Worm (Caenorhabditis elegans) whole organism, L2 larva: ENCODE measurements around the gene egl-43.

ENCODE experiments used
- C34F6.9 ChIP-seq: fragments of 150-350 bp; optimal IDR thresholded peaks from 2 replicates; lab custom pipeline; 2014; ENCODE audit warnings: missing biosample characterization, missing genetic modification characterization
- aly-2 ChIP-seq: fragments of 150-350 bp; optimal IDR thresholded peaks from 2 replicates; lab custom pipeline; 2014; ENCODE audit warnings: missing biosample characterization, missing genetic modification characterization
- ama-1 ChIP-seq: fragments of 150-350 bp; optimal IDR thresholded peaks from 2 replicates; lab custom pipeline; 2018; ENCODE audit warnings: inconsistent platforms
- elt-1 ChIP-seq: fragments of 150-350 bp; optimal IDR thresholded peaks from 2 replicates; lab custom pipeline; 2014; ENCODE audit warnings: missing biosample characterization, missing genetic modification characterization
- elt-3 ChIP-seq: sonication (generic microtip); optimal IDR thresholded peaks from 2 replicates; lab custom pipeline; 2017; ENCODE audit warnings: missing biosample characterization, missing genetic modification characterization
- lin-39 ChIP-seq: fragments of 150-350 bp; optimal IDR thresholded peaks from 2 replicates; lab custom pipeline; 2014; ENCODE audit warnings: missing biosample characterization, missing genetic modification reagents, missing genetic modification characterization
- nhr-12 ChIP-seq: fragments of 150-350 bp; optimal IDR thresholded peaks from 2 replicates; lab custom pipeline; 2014; ENCODE audit warnings: missing biosample characterization, missing genetic modification characterization
- nhr-21 ChIP-seq: fragments of 150-350 bp; optimal IDR thresholded peaks from 2 replicates; lab custom pipeline; 2014; ENCODE audit warnings: missing biosample characterization, missing genetic modification characterization
- snpc-4 ChIP-seq: fragments of 150-350 bp; optimal IDR thresholded peaks from 2 replicates; lab custom pipeline; 2014; ENCODE audit warnings: missing biosample characterization, missing genetic modification characterization
- unc-39 ChIP-seq: fragments of 150-350 bp; optimal IDR thresholded peaks from 2 replicates; lab custom pipeline; 2014; ENCODE audit warnings: missing biosample characterization, missing genetic modification characterization
- unc-55 ChIP-seq: fragments of 150-350 bp; sonication (generic microtip); optimal IDR thresholded peaks from 3 replicates; lab custom pipeline; 2014; ENCODE audit warnings: missing biosample characterization, missing genetic modification reagents, missing genetic modification characterization
- ztf-11 ChIP-seq: sonication (generic microtip); optimal IDR thresholded peaks from 2 replicates; lab custom pipeline; 2017; ENCODE audit warnings: missing biosample characterization, missing genetic modification characterization
- ztf-4 ChIP-seq: fragments of 150-350 bp; optimal IDR thresholded peaks from 2 replicates; lab custom pipeline; 2014; ENCODE audit warnings: missing biosample characterization, missing genetic modification characterization

DNA sequence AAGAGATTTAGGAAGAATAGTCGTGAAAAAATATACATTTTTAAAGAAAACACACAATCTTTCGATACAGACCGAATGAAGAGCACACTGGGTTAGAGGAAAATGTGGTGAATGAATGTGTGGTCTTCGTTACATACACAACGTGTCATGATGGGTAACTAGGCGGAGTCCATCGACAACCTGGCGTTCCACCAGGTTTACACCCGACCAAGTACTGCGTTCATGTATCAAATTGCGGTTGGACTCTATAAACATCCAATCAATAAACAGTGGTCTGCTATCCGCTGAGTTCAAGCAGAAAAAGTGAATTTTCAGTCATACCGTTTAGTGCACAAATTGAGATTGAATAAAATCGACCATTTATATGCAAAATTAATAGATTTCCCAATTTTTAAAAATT lies 26.8 kb downstream of the egl-43 start, which contains the start of gene sdz-38:
- TF ChIP-seq nhr-12 (tag; lab: Kevin White, UChicago) (no peak), elt-3 (tag; lab: Kevin White, UChicago) (no peak), C34F6.9 (tag; lab: Kevin White, UChicago) (no peak), snpc-4 (no peak), lin-39 (no peak), ztf-11 (tag; lab: Kevin White, UChicago) (no peak), aly-2 (tag; lab: Kevin White, UChicago) (no peak), unc-55 (GFP tag; lab: Kevin White, UChicago) (no peak), elt-1 (tag; lab: Kevin White, UChicago) (no peak), nhr-21 (tag; lab: Kevin White, UChicago) (no peak), ama-1 (no peak), ztf-4 (tag; lab: Kevin White, UChicago) (no peak), unc-39 (tag; lab: Kevin White, UChicago) (no peak)
